1 fruit fly cellular context compared by ENCODE assay signal in the genomic region with DNA sequence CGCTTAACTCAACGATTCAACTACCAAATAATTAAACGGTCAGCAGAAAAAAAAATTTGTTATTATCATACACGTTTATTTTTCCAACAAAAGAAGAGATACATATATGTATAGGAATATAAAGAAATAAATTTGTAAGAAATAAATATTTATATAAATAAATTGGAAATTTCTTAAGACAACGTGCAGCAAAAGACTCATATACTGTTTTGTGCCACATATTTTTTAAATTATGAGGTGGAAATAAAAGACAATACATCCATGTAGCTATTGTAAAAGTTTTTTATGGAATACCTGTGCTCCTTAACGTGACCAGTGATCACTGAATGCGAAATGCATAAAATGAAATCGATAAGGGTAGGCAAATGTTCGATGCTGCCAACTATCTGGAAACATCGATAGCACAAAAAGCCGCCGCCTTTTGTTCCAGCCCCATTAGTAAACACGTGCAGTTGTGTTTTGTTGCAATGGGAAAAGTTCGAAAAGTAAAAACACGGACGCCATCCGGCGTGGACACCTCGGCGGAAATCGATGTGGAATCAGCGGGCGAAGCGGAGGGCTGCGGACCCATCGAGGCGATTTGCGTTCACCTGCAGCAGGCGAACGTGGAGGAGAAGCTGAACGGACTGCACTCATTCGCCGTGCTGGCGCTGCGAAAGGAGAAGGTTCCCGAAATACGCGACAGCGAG.
TF ChIP-seq lines count a peak whose summit lies in the region.

A gene (plus strand): TSS at position 416 of the 689 bp plus-strand sequence.

TF ChIP-seq in whole organism, embryonic, 481 proteins besides CTCF, POLR2A, EP300 and RAD21 (continued from another document and continues in another):
- TF ChIP-seq CG14014 (GFP tag; IDR thresholded peaks at IDR 0.05; lab: Robert Waterston, UW) (peak; percentile 32; the same call in 1 of the 2 replicates), lmd (GFP tag; IDR thresholded peaks at IDR 0.05; lab: Robert Waterston, UW) (no peak), sqz (GFP tag; optimal IDR thresholded peaks at IDR 0.05; lab: Kevin White, UChicago) (no peak), pan (optimal IDR thresholded peaks at IDR 0.05; lab: Kevin White, UChicago) (no peak), pan (GFP tag; optimal IDR thresholded peaks at IDR 0.05 in 1 of 2, IDR thresholded peaks at IDR 0.05 in 1 of 2) (no peak), CG9797 (GFP tag; optimal IDR thresholded peaks at IDR 0.05; lab: Kevin White, UChicago) (peak; percentile 25), CG42726 (GFP tag; IDR thresholded peaks at IDR 0.05; lab: Robert Waterston, UW; ENCODE audit: partially characterized antibody) (peak; percentile 65), CG18476 (GFP tag; optimal IDR thresholded peaks at IDR 0.05; lab: Kevin White, UChicago) (no peak), zfh2 (GFP tag; optimal IDR thresholded peaks at IDR 0.05; lab: Kevin White, UChicago) (peak; percentile 8), CG6654 (GFP tag; optimal IDR thresholded peaks at IDR 0.05; lab: Kevin White, UChicago) (no peak), p53 (GFP tag; optimal IDR thresholded peaks at IDR 0.05; lab: Kevin White, UChicago) (no peak), lab (GFP tag; optimal IDR thresholded peaks at IDR 0.05; lab: Kevin White, UChicago) (peak; percentile 53), Lhr (GFP tag; optimal IDR thresholded peaks at IDR 0.05; lab: Kevin White, UChicago) (no peak), ewg (GFP tag; optimal IDR thresholded peaks at IDR 0.05; lab: Kevin White, UChicago) (no peak), CG12769 (tag; optimal IDR thresholded peaks at IDR 0.05; lab: Kevin White, UChicago) (no peak), kay (GFP tag; optimal IDR thresholded peaks at IDR 0.05; lab: Kevin White, UChicago) (no peak), Tbp (GFP tag; optimal IDR thresholded peaks at IDR 0.05; lab: Kevin White, UChicago) (no peak), CG8478 (optimal IDR thresholded peaks at IDR 0.05; lab: Kevin White, UChicago) (no peak), CG32772 (GFP tag; IDR thresholded peaks at IDR 0.05; lab: Robert Waterston, UW) (no peak), ATbp (GFP tag; optimal IDR thresholded peaks at IDR 0.05; lab: Kevin White, UChicago) (no peak), Vsx1 (GFP tag; optimal IDR thresholded peaks at IDR 0.05; lab: Kevin White, UChicago) (no peak), CG11093 (GFP tag; IDR thresholded peaks at IDR 0.05; lab: Robert Waterston, UW) (no peak; the same call in 2 of the 3 replicates), stc (GFP tag; IDR thresholded peaks at IDR 0.05; lab: Robert Waterston, UW) (no peak), ttk (GFP tag; IDR thresholded peaks at IDR 0.05; lab: Robert Waterston, UW) (no peak), sna (GFP tag; IDR thresholded peaks at IDR 0.05; lab: Robert Waterston, UW; ENCODE audit: partially characterized antibody) (no peak; the same call in none of the 2 replicates), pum (GFP tag; optimal IDR thresholded peaks at IDR 0.05; lab: Kevin White, UChicago) (no peak), CG8944 (GFP tag; optimal IDR thresholded peaks at IDR 0.05; lab: Kevin White, UChicago) (no peak), CG6254 (GFP tag; optimal IDR thresholded peaks at IDR 0.05; lab: Kevin White, UChicago) (peak; percentile 13), inv (GFP tag; IDR thresholded peaks at IDR 0.05; lab: Robert Waterston, UW; ENCODE audit: partially characterized antibody) (peak; percentile 70), corto (GFP tag; optimal IDR thresholded peaks at IDR 0.05; lab: Kevin White, UChicago) (no peak), CG3163 (GFP tag; optimal IDR thresholded peaks at IDR 0.05; lab: Kevin White, UChicago) (no peak), CG11247 (GFP tag; IDR thresholded peaks at IDR 0.05; lab: Robert Waterston, UW) (0 out of 2 replicates have a peak, but pooled peaks have one; percentile 5), D (optimal IDR thresholded peaks at IDR 0.05; lab: Kevin White, UChicago) (no peak), D (GFP tag; optimal IDR thresholded peaks at IDR 0.05; lab: Kevin White, UChicago) (peak; percentile 32), CG1792 (GFP tag; optimal IDR thresholded peaks at IDR 0.05; lab: Kevin White, UChicago) (no peak), sim (GFP tag; IDR thresholded peaks at IDR 0.05; lab: Robert Waterston, UW) (no peak), CG33557 (GFP tag; optimal IDR thresholded peaks at IDR 0.05; lab: Kevin White, UChicago) (no peak), Optix (GFP tag; IDR thresholded peaks at IDR 0.05; lab: Robert Waterston, UW) (no peak), az2 (GFP tag; optimal IDR thresholded peaks at IDR 0.05; lab: Kevin White, UChicago) (no peak), Doc2 (GFP tag; IDR thresholded peaks at IDR 0.05; lab: Robert Waterston, UW) (no peak), fd3F (GFP tag; optimal IDR thresholded peaks at IDR 0.05; lab: Kevin White, UChicago) (no peak), pzg (GFP tag; optimal IDR thresholded peaks at IDR 0.05; lab: Kevin White, UChicago) (peak; percentile 79), NC2α (GFP tag; optimal IDR thresholded peaks at IDR 0.05; lab: Kevin White, UChicago) (no peak), luna (GFP tag; optimal IDR thresholded peaks at IDR 0.05; lab: Kevin White, UChicago) (no peak), Meics (GFP tag; optimal IDR thresholded peaks at IDR 0.05; lab: Kevin White, UChicago) (no peak), CG8281 (tag; optimal IDR thresholded peaks at IDR 0.05; lab: Kevin White, UChicago) (no peak), CG15696 (tag; optimal IDR thresholded peaks at IDR 0.05; lab: Kevin White, UChicago) (no peak), CG18764 (GFP tag; optimal IDR thresholded peaks at IDR 0.05; lab: Kevin White, UChicago) (no peak), CG43689 (GFP tag; IDR thresholded peaks at IDR 0.05; lab: Robert Waterston, UW) (no peak), sima (GFP tag; optimal IDR thresholded peaks at IDR 0.05; lab: Kevin White, UChicago) (no peak), lilli (GFP tag; optimal IDR thresholded peaks at IDR 0.05; lab: Kevin White, UChicago) (peak; percentile 2), CG11696 (GFP tag; IDR thresholded peaks at IDR 0.05; lab: Robert Waterston, UW) (no peak), CG7357 (GFP tag; IDR thresholded peaks at IDR 0.05; lab: Robert Waterston, UW) (0 out of 3 replicates have a peak, but pooled peaks have one; percentile 6), CG6813 (GFP tag; optimal IDR thresholded peaks at IDR 0.05; lab: Kevin White, UChicago) (peak; percentile 47), salm (tag; optimal IDR thresholded peaks at IDR 0.05; lab: Kevin White, UChicago) (peak; percentile 23), gro (GFP tag; optimal IDR thresholded peaks at IDR 0.05; lab: Kevin White, UChicago) (no peak), twi (tag; optimal IDR thresholded peaks at IDR 0.05; lab: Kevin White, UChicago) (no peak), ssp (GFP tag; IDR thresholded peaks at IDR 0.05; lab: Robert Waterston, UW) (peak; percentile 48), CG32767 (GFP tag; IDR thresholded peaks at IDR 0.05; lab: Robert Waterston, UW) (no peak), vfl (GFP tag; optimal IDR thresholded peaks at IDR 0.05; lab: Kevin White, UChicago) (no peak), ro (GFP tag; IDR thresholded peaks at IDR 0.05; lab: Robert Waterston, UW) (no peak), zfh1 (GFP tag; IDR thresholded peaks at IDR 0.05; lab: Robert Waterston, UW) (0 out of 3 replicates have a peak, but pooled peaks have one; percentile 33), fd102C (GFP tag; optimal IDR thresholded peaks at IDR 0.05; lab: Kevin White, UChicago) (no peak), her (GFP tag; optimal IDR thresholded peaks at IDR 0.05; lab: Kevin White, UChicago) (no peak), ash1 (GFP tag; optimal IDR thresholded peaks at IDR 0.05; lab: Kevin White, UChicago) (no peak), Taf1 (GFP tag; IDR thresholded peaks at IDR 0.05; lab: Robert Waterston, UW) (no peak), HHEX (GFP tag; optimal IDR thresholded peaks at IDR 0.05; lab: Kevin White, UChicago) (peak; percentile 9), B-H1 (GFP tag; IDR thresholded peaks at IDR 0.05; lab: Robert Waterston, UW) (peak; percentile 44; the same call in 1 of the 3 replicates), so (GFP tag; IDR thresholded peaks at IDR 0.05; lab: Robert Waterston, UW) (0 out of 3 replicates have a peak, but pooled peaks have one; percentile 13), da (GFP tag; optimal IDR thresholded peaks at IDR 0.05; lab: Kevin White, UChicago) (no peak), Spps (tag; optimal IDR thresholded peaks at IDR 0.05; lab: Kevin White, UChicago) (peak; percentile 29), h (optimal IDR thresholded peaks at IDR 0.05; lab: Kevin White, UChicago) (no peak), dan (GFP tag; IDR thresholded peaks at IDR 0.05; lab: Robert Waterston, UW) (no peak), Awh (GFP tag; IDR thresholded peaks at IDR 0.05; lab: Robert Waterston, UW) (no peak), CG10543 (GFP tag; optimal IDR thresholded peaks at IDR 0.05; lab: Kevin White, UChicago) (no peak), cg (GFP tag; optimal IDR thresholded peaks at IDR 0.05; lab: Kevin White, UChicago) (no peak), row (GFP tag; IDR thresholded peaks at IDR 0.05; lab: Robert Waterston, UW) (peak; percentile 65), esg (GFP tag; conservative IDR thresholded peaks at IDR 0.05; lab: Robert Waterston, UW) (no peak), chinmo (GFP tag; IDR thresholded peaks at IDR 0.05; lab: Robert Waterston, UW; ENCODE audit: partially characterized antibody) (peak; percentile 77; the same call in 1 of the 4 replicates), fu2 (GFP tag; optimal IDR thresholded peaks at IDR 0.05; lab: Kevin White, UChicago) (no peak), CG7963 (GFP tag; IDR thresholded peaks at IDR 0.05; lab: Robert Waterston, UW; ENCODE audit: partially characterized antibody) (peak; percentile 76; the same call in 1 of the 3 replicates), slp2 (GFP tag; optimal IDR thresholded peaks at IDR 0.05; lab: Kevin White, UChicago) (no peak), Ssrp (tag; optimal IDR thresholded peaks at IDR 0.05; lab: Kevin White, UChicago) (peak; percentile 31), ab (GFP tag; optimal IDR thresholded peaks at IDR 0.05; lab: Kevin White, UChicago) (no peak), CG10565 (GFP tag; optimal IDR thresholded peaks at IDR 0.05; lab: Kevin White, UChicago) (no peak), Stat92E (GFP tag; optimal IDR thresholded peaks at IDR 0.05; lab: Kevin White, UChicago) (no peak), bbx (GFP tag; IDR thresholded peaks at IDR 0.05; lab: Robert Waterston, UW; ENCODE audit: partially characterized antibody) (peak; percentile 87), CG10366 (GFP tag; IDR thresholded peaks at IDR 0.05; lab: Robert Waterston, UW) (peak; percentile 18; the same call in 1 of the 2 replicates), maf-S (GFP tag; optimal IDR thresholded peaks at IDR 0.05; lab: Kevin White, UChicago) (no peak), aop (GFP tag; IDR thresholded peaks at IDR 0.05; lab: Robert Waterston, UW) (no peak), CG9817 (tag; optimal IDR thresholded peaks at IDR 0.05; lab: Kevin White, UChicago) (peak; percentile 22), chn (GFP tag; optimal IDR thresholded peaks at IDR 0.05; lab: Kevin White, UChicago) (no peak), CG16815 (GFP tag; optimal IDR thresholded peaks at IDR 0.05; lab: Kevin White, UChicago) (no peak), YL-1 (GFP tag; optimal IDR thresholded peaks at IDR 0.05; lab: Kevin White, UChicago) (peak; percentile 70), ap (GFP tag; IDR thresholded peaks at IDR 0.05; lab: Robert Waterston, UW) (no peak; the same call in 1 of the 2 replicates), MBD-R2 (GFP tag; IDR thresholded peaks at IDR 0.05; lab: Robert Waterston, UW) (peak; percentile 68), Jarid2 (GFP tag; optimal IDR thresholded peaks at IDR 0.05; lab: Kevin White, UChicago) (peak; percentile 23), Atf6 (GFP tag; IDR thresholded peaks at IDR 0.05; lab: Robert Waterston, UW) (no peak), CG4617 (GFP tag; optimal IDR thresholded peaks at IDR 0.05; lab: Kevin White, UChicago; ENCODE audit: borderline replicate concordance) (peak; percentile 14), CG12071 (GFP tag; optimal IDR thresholded peaks at IDR 0.05; lab: Kevin White, UChicago) (no peak), dati (GFP tag; IDR thresholded peaks at IDR 0.05; lab: Robert Waterston, UW) (no peak), al (GFP tag; IDR thresholded peaks at IDR 0.05; lab: Robert Waterston, UW) (no peak), Gsc (GFP tag; IDR thresholded peaks at IDR 0.05; lab: Robert Waterston, UW) (no peak), Opbp (GFP tag; IDR thresholded peaks at IDR 0.05; lab: Robert Waterston, UW; ENCODE audit: partially characterized antibody) (peak; percentile 83), cas (GFP tag; IDR thresholded peaks at IDR 0.05; lab: Robert Waterston, UW) (no peak), Xbp1 (GFP tag; optimal IDR thresholded peaks at IDR 0.05; lab: Kevin White, UChicago) (no peak), Oaz (GFP tag; IDR thresholded peaks at IDR 0.05; lab: Robert Waterston, UW) (peak; percentile 34; the same call in 1 of the 2 replicates), nerfin-1 (tag; optimal IDR thresholded peaks at IDR 0.05; lab: Kevin White, UChicago) (peak; percentile 76), CG17612 (GFP tag; IDR thresholded peaks at IDR 0.05; lab: Robert Waterston, UW) (no peak), btn (GFP tag; optimal IDR thresholded peaks at IDR 0.05; lab: Kevin White, UChicago) (no peak), CG6765 (GFP tag; optimal IDR thresholded peaks at IDR 0.05; lab: Kevin White, UChicago) (no peak), mam (GFP tag; optimal IDR thresholded peaks at IDR 0.05; lab: Kevin White, UChicago) (no peak), NfI (GFP tag; optimal IDR thresholded peaks at IDR 0.05; lab: Kevin White, UChicago) (peak; percentile 5), tgo (GFP tag; IDR thresholded peaks at IDR 0.05; lab: Robert Waterston, UW) (no peak; the same call in 1 of the 3 replicates), CG17385 (GFP tag; optimal IDR thresholded peaks at IDR 0.05; lab: Kevin White, UChicago) (peak; percentile 37), fd64A (GFP tag; optimal IDR thresholded peaks at IDR 0.05; lab: Kevin White, UChicago) (no peak), CG17361 (GFP tag; IDR thresholded peaks at IDR 0.05; lab: Robert Waterston, UW) (no peak; the same call in 1 of the 3 replicates), Myb (GFP tag; optimal IDR thresholded peaks at IDR 0.05; lab: Kevin White, UChicago) (no peak), gce (GFP tag; IDR thresholded peaks at IDR 0.05; lab: Robert Waterston, UW) (no peak), CG17359 (tag; optimal IDR thresholded peaks at IDR 0.05; lab: Kevin White, UChicago) (peak; percentile 19), CG8924 (tag; optimal IDR thresholded peaks at IDR 0.05; lab: Kevin White, UChicago) (peak; percentile 86), CG15601 (tag; optimal IDR thresholded peaks at IDR 0.05; lab: Kevin White, UChicago) (peak; percentile 40), usp (GFP tag; optimal IDR thresholded peaks at IDR 0.05; lab: Kevin White, UChicago) (no peak), Dek (tag; optimal IDR thresholded peaks at IDR 0.05; lab: Kevin White, UChicago) (peak; percentile 47), CG7745 (tag; optimal IDR thresholded peaks at IDR 0.05; lab: Kevin White, UChicago) (no peak)
